Fruit fly (Drosophila melanogaster): ENCODE results near the gene Cox10.

Cox10 gene

dm6 chr2L:10356508-10356907 is 25.2 kb downstream of the Cox10 start, which contains the start of the genes CtsL4 and ClpP (continued):
- TF ChIP-seq grn (GFP tag; optimal IDR thresholded peaks at IDR 0.05) (no peak), CG6175 (GFP tag; IDR thresholded peaks at IDR 0.05) (no peak), Dp (GFP tag; optimal IDR thresholded peaks at IDR 0.05) (peak; percentile 5), sim (GFP tag; IDR thresholded peaks at IDR 0.05) (no peak), abd-A (tag; optimal IDR thresholded peaks at IDR 0.05) (no peak), Kr (GFP tag; optimal IDR thresholded peaks at IDR 0.05) (no peak), nmo (GFP tag; optimal IDR thresholded peaks at IDR 0.05) (peak; percentile 64), nom (GFP tag; optimal IDR thresholded peaks at IDR 0.05) (no peak), BtbVII (GFP tag; optimal IDR thresholded peaks at IDR 0.05) (no peak), CG11696 (GFP tag; IDR thresholded peaks at IDR 0.05) (no peak), H15 (GFP tag; IDR thresholded peaks at IDR 0.05) (no peak), CG9437 (GFP tag; optimal IDR thresholded peaks at IDR 0.05) (peak; percentile 36), CG6272 (GFP tag; IDR thresholded peaks at IDR 0.05) (no peak; the same call in 1 of the 2 replicates), dimm (GFP tag; IDR thresholded peaks at IDR 0.05) (no peak), vfl (GFP tag; optimal IDR thresholded peaks at IDR 0.05) (peak; percentile 43), prd (optimal IDR thresholded peaks at IDR 0.05) (no peak), prd (GFP tag; IDR thresholded peaks at IDR 0.05) (peak; percentile 67; the same call in 2 of the 3 replicates), cas (GFP tag; IDR thresholded peaks at IDR 0.05) (no peak), CG4730 (GFP tag; IDR thresholded peaks at IDR 0.05) (no peak), CG1603 (tag; optimal IDR thresholded peaks at IDR 0.05) (peak; percentile 100), Dfd (GFP tag; optimal IDR thresholded peaks at IDR 0.05) (no peak), CG7372 (GFP tag; IDR thresholded peaks at IDR 0.05) (no peak), Elba2 (GFP tag; optimal IDR thresholded peaks at IDR 0.05) (peak; percentile 59), CG8281 (tag; optimal IDR thresholded peaks at IDR 0.05) (no peak), Drgx (GFP tag; IDR thresholded peaks at IDR 0.05) (no peak), Vsx1 (GFP tag; optimal IDR thresholded peaks at IDR 0.05) (no peak), gcm2 (GFP tag; optimal IDR thresholded peaks at IDR 0.05) (no peak), da (GFP tag; optimal IDR thresholded peaks at IDR 0.05) (no peak), CG13624 (GFP tag; optimal IDR thresholded peaks at IDR 0.05) (no peak), nerfin-2 (GFP tag; IDR thresholded peaks at IDR 0.05; ENCODE audit: partially characterized antibody) (no peak), CG12942 (GFP tag; optimal IDR thresholded peaks at IDR 0.05) (peak; percentile 1), ash1 (GFP tag; optimal IDR thresholded peaks at IDR 0.05) (no peak), gem (tag; optimal IDR thresholded peaks at IDR 0.05) (no peak), run (tag; optimal IDR thresholded peaks at IDR 0.05) (no peak), MBD-R2 (GFP tag; IDR thresholded peaks at IDR 0.05) (peak; percentile 95), wdn (GFP tag; IDR thresholded peaks at IDR 0.05) (no peak), CG11398 (GFP tag; optimal IDR thresholded peaks at IDR 0.05) (no peak), fd3F (GFP tag; optimal IDR thresholded peaks at IDR 0.05) (peak; percentile 42), pita (GFP tag; optimal IDR thresholded peaks at IDR 0.05) (no peak), Rfx (GFP tag; IDR thresholded peaks at IDR 0.05) (no peak; the same call in 1 of the 2 replicates), CG2120 (GFP tag; optimal IDR thresholded peaks at IDR 0.05) (peak; percentile 64), CG2116 (GFP tag; optimal IDR thresholded peaks at IDR 0.05) (peak; percentile 65), Dip2 (GFP tag; IDR thresholded peaks at IDR 0.05) (no peak), CG11723 (GFP tag; optimal IDR thresholded peaks at IDR 0.05) (peak; percentile 99), yki (optimal IDR thresholded peaks at IDR 0.05) (no peak), CG7839 (tag; optimal IDR thresholded peaks at IDR 0.05) (no peak), TFAM (GFP tag; optimal IDR thresholded peaks at IDR 0.05) (no peak), fru (optimal IDR thresholded peaks at IDR 0.05) (no peak), CG10321 (GFP tag; IDR thresholded peaks at IDR 0.05) (no peak), Asciz (GFP tag; optimal IDR thresholded peaks at IDR 0.05) (no peak), CG10959 (GFP tag; IDR thresholded peaks at IDR 0.05) (no peak), CG34422 (GFP tag; IDR thresholded peaks at IDR 0.05) (peak; percentile 65; the same call in 1 of the 3 replicates), Sry-δ (GFP tag; optimal IDR thresholded peaks at IDR 0.05) (peak; percentile 43), CG2889 (GFP tag; IDR thresholded peaks at IDR 0.05) (no peak)

Data from whole organism, embryonic.